Worm (Caenorhabditis elegans) whole organism, early embryonic: ENCODE data around the gene clec-171.

Experiments
- hnd-1 ChIP-seq: sonication (generic microtip); optimal IDR thresholded peaks from 2 replicates; lab custom pipeline; 2016; ENCODE audit warnings: missing genetic modification characterization, missing compliant biosample characterization
- scrt-1 ChIP-seq: fragments of 200-800 bp; sonication (Bioruptor generic); IDR thresholded peaks from 2 replicates; pipeline ENCODE4 v1.3.6; 2022; ENCODE audit warnings: missing genetic modification characterization, missing compliant biosample characterization
- sea-1 ChIP-seq: fragments of 200-800 bp; sonication (Bioruptor generic); conservative IDR thresholded peaks from 2 replicates; pipeline ENCODE4 v1.3.6; 2022; ENCODE audit warnings: missing genetic modification characterization, missing compliant biosample characterization

DNA sequence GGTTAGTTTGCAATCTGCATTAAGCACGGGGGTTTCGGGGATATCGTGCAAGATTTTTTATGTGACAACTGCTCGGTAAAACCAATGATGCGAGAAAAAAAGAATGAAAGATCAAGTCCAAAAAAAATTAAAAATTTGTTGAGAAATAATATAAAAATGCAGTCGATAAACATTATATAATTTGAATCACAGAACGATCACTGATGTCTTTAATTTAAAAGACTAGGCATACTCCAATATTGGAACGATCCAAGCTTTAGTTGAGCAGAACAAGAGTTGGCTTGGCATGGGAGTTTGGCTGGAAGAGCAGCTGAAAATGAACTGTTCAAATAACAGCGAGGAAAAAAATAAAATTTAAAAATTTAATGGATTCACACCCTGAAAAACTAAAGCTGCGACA lies at the start of gene clec-171:
- TF ChIP-seq sea-1 (GFP tag; lab: Robert Waterston, UW): no peak
- no peak for TF ChIP-seq scrt-1 (GFP tag; lab: Robert Waterston, UW)
- no peak for TF ChIP-seq hnd-1 (tag; lab: Kevin White, UChicago)
